Worm (Caenorhabditis elegans) whole organism, late embryonic: Measurements from ENCODE around the gene nstp-4.

Experiments used
- elt-2 ChIP-seq: sonication (generic microtip); optimal IDR thresholded peaks from 2 replicates; lab custom pipeline; 2016; ENCODE audit warnings: missing genetic modification reagents, missing genetic modification characterization, missing compliant biosample characterization
- elt-4 ChIP-seq: sonication (generic microtip); optimal IDR thresholded peaks from 2 replicates; lab custom pipeline; 2016; ENCODE audit warnings: missing genetic modification characterization, missing compliant biosample characterization
- ets-4 ChIP-seq: sonication (generic microtip); optimal IDR thresholded peaks from 2 replicates; lab custom pipeline; 2016; ENCODE audit warnings: missing genetic modification characterization, missing compliant biosample characterization
- nfya-1 ChIP-seq: sonication (generic microtip); optimal IDR thresholded peaks from 2 replicates; lab custom pipeline; 2017; ENCODE audit warnings: missing genetic modification characterization, mild to moderate bottlenecking, missing compliant biosample characterization, antibody characterized with exemption, moderate library complexity
- pax-1 ChIP-seq: fragments of 150-350 bp; optimal IDR thresholded peaks from 2 replicates; lab custom pipeline; 2014; ENCODE audit warnings: missing biosample characterization, missing genetic modification characterization
- pha-4 ChIP-seq: fragments of 150-350 bp; optimal IDR thresholded peaks from 2 replicates; lab custom pipeline; 2018; ENCODE audit warnings: missing biosample characterization, missing genetic modification reagents, missing genetic modification characterization
- rnt-1 ChIP-seq: sonication (generic microtip); optimal IDR thresholded peaks from 2 replicates; lab custom pipeline; 2016; ENCODE audit warnings: missing genetic modification characterization, missing compliant biosample characterization
- tbx-2 ChIP-seq: sonication (generic microtip); optimal IDR thresholded peaks from 2 replicates; lab custom pipeline; 2016; ENCODE audit warnings: missing genetic modification characterization, missing compliant biosample characterization

DNA sequence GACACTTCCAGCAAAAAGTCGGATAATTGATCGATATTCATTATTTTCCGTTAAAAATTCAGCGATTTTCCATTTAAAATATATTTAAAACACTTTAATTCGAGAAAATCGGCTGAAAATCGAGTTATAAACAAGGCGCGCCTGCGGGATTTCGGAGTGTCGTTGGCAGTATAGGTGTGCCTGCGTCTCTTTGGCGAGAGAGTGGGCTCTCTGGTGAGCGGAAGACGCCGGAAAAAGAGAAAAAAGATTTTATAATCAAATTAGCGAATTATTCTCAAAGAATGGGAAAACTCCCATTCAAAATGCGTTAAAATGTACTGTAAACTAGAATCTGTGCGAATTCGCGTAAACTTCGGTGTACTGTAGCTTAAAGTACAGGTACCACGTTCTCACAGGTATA, 40.9 kb upstream of the nstp-4 start, which contains the start of gene D1069.3:
- TF ChIP-seq pha-4 (tag; lab: Kevin White, UChicago), result no peak
- peak; percentile 11 for TF ChIP-seq nfya-1 (tag; lab: Kevin White, UChicago)
- TF ChIP-seq ets-4 (tag; lab: Kevin White, UChicago), result no peak
- no peak for TF ChIP-seq tbx-2 (tag; lab: Kevin White, UChicago)
- no peak for TF ChIP-seq pax-1
- TF ChIP-seq rnt-1 (tag; lab: Kevin White, UChicago), result no peak
- TF ChIP-seq elt-4 (tag; lab: Kevin White, UChicago), result no peak
- TF ChIP-seq elt-2 (tag; lab: Kevin White, UChicago), result no peak
